Fruit fly (Drosophila melanogaster) whole organism, embryonic: ENCODE results near the gene CG7728.

ENCODE experiments used
- Atf-2 ChIP-seq: fragments of 200-800 bp; sonication (Bioruptor generic); optimal IDR thresholded peaks from 2 replicates; lab custom pipeline; 2016; ENCODE audit warnings: missing biosample characterization, missing genetic modification characterization
- B-H2 ChIP-seq: fragments of 200-800 bp; sonication (Bioruptor generic); optimal IDR thresholded peaks from 2 replicates; lab custom pipeline; 2018; ENCODE audit warnings: missing biosample characterization, mild to moderate bottlenecking, missing genetic modification characterization
- Bgb ChIP-seq: fragments of 200-800 bp; sonication (Bioruptor generic); IDR thresholded peaks from 2 replicates; pipeline ENCODE4 v1.3.6; 2022; ENCODE audit warnings: missing biosample characterization, missing genetic modification characterization; ENCODE audit not compliant: partially characterized antibody
- Blimp-1 ChIP-seq: fragments of 200-800 bp; sonication (Bioruptor generic); optimal IDR thresholded peaks from 3 replicates; lab custom pipeline; 2018; ENCODE audit warnings: missing biosample characterization, missing genetic modification characterization, mild to moderate bottlenecking, moderate library complexity, missing genetic modification reagents
- CG10209 ChIP-seq: fragments of 200-800 bp; sonication (Bioruptor generic); optimal IDR thresholded peaks from 3 replicates; lab custom pipeline; 2017; ENCODE audit warnings: missing biosample characterization, mild to moderate bottlenecking, missing genetic modification characterization, missing genetic modification reagents
- CG1024 ChIP-seq: fragments of 200-800 bp; sonication (Bioruptor generic); IDR thresholded peaks from 2 replicates; pipeline ENCODE4 v1.3.6; 2022; ENCODE audit warnings: missing biosample characterization, missing genetic modification characterization
- CG11247 ChIP-seq: fragments of 200-800 bp; sonication (Bioruptor generic); IDR thresholded peaks from 2 replicates; pipeline ENCODE4 v1.3.6; 2022; ENCODE audit warnings: missing biosample characterization, missing genetic modification characterization
- CG11504 ChIP-seq: fragments of 200-800 bp; sonication (Bioruptor generic); optimal IDR thresholded peaks from 3 replicates; lab custom pipeline; 2019; ENCODE audit warnings: missing biosample characterization, mild to moderate bottlenecking, missing genetic modification characterization, moderate library complexity
- CG14441 ChIP-seq: fragments of 200-800 bp; sonication (Bioruptor generic); IDR thresholded peaks from 2 replicates; pipeline ENCODE4 v1.3.6; 2022; ENCODE audit warnings: missing biosample characterization, missing genetic modification characterization
- CG15011 ChIP-seq: fragments of 200-800 bp; sonication (Bioruptor generic); optimal IDR thresholded peaks from 3 replicates; lab custom pipeline; 2018; ENCODE audit warnings: missing biosample characterization, mild to moderate bottlenecking, missing genetic modification characterization
- CG15514 ChIP-seq: fragments of 200-800 bp; sonication (Bioruptor generic); optimal IDR thresholded peaks from 3 replicates; lab custom pipeline; 2017; ENCODE audit warnings: missing biosample characterization, missing genetic modification characterization, mild to moderate bottlenecking, moderate library complexity, missing genetic modification reagents
- CG2889 ChIP-seq: fragments of 200-800 bp; sonication (Bioruptor generic); IDR thresholded peaks from 3 replicates; pipeline ENCODE4 v1.3.6; 2022; ENCODE audit warnings: missing biosample characterization, missing genetic modification characterization
- CG30431 ChIP-seq: fragments of 200-800 bp; sonication (Bioruptor generic); optimal IDR thresholded peaks from 2 replicates; lab custom pipeline; 2017; ENCODE audit warnings: missing biosample characterization, missing genetic modification characterization
- CG3065 ChIP-seq: fragments of 200-800 bp; sonication (Bioruptor generic); optimal IDR thresholded peaks from 2 replicates; lab custom pipeline; 2016; ENCODE audit warnings: missing biosample characterization, missing genetic modification characterization
- CG32532 ChIP-seq: fragments of 200-800 bp; sonication (Bioruptor generic); IDR thresholded peaks from 2 replicates; pipeline ENCODE4 v1.3.6; 2022; ENCODE audit warnings: missing biosample characterization, missing genetic modification characterization
- CG34224 ChIP-seq: fragments of 200-800 bp; sonication (Bioruptor generic); IDR thresholded peaks from 3 replicates; pipeline ENCODE4 v1.3.6; 2022; ENCODE audit warnings: missing biosample characterization, missing genetic modification characterization; ENCODE audit not compliant: partially characterized antibody
- CG3838 ChIP-seq: fragments of 200-800 bp; sonication (Bioruptor generic); optimal IDR thresholded peaks from 3 replicates; lab custom pipeline; 2016; ENCODE audit warnings: missing biosample characterization, missing genetic modification characterization
- CG4282 ChIP-seq: fragments of 200-800 bp; sonication (Bioruptor generic); optimal IDR thresholded peaks from 2 replicates; lab custom pipeline; 2016; ENCODE audit warnings: missing biosample characterization, missing genetic modification characterization
- CG4360 ChIP-seq: fragments of 200-800 bp; sonication (Bioruptor generic); IDR thresholded peaks from 2 replicates; pipeline ENCODE4 v1.3.6; 2022; ENCODE audit warnings: missing biosample characterization, missing genetic modification characterization
- CG8924 ChIP-seq: fragments of 200-800 bp; optimal IDR thresholded peaks from 3 replicates; lab custom pipeline; 2019; ENCODE audit warnings: missing biosample characterization, mild to moderate bottlenecking, missing genetic modification characterization, moderate library complexity
- CG9932 ChIP-seq: fragments of 200-800 bp; sonication (Bioruptor generic); IDR thresholded peaks from 2 replicates; pipeline ENCODE4 v1.3.6; 2022; ENCODE audit warnings: missing biosample characterization, missing genetic modification characterization
- D19B ChIP-seq: fragments of 200-800 bp; sonication (Bioruptor generic); optimal IDR thresholded peaks from 2 replicates; lab custom pipeline; 2017; ENCODE audit warnings: missing biosample characterization, mild to moderate bottlenecking, missing genetic modification characterization
- Dbx ChIP-seq: fragments of 200-800 bp; sonication (Bioruptor generic); IDR thresholded peaks from 3 replicates; pipeline ENCODE4 v1.3.6; 2022; ENCODE audit warnings: missing biosample characterization, missing genetic modification characterization
- Dp ChIP-seq: fragments of 200-800 bp; sonication (Bioruptor generic); optimal IDR thresholded peaks from 2 replicates; lab custom pipeline; 2018; ENCODE audit warnings: missing biosample characterization, mild to moderate bottlenecking, missing genetic modification characterization, moderate library complexity
- HLH3B ChIP-seq: fragments of 200-800 bp; sonication (Bioruptor generic); IDR thresholded peaks from 2 replicates; pipeline ENCODE4 v1.3.6; 2022; ENCODE audit warnings: missing biosample characterization, missing genetic modification characterization
- HmgD ChIP-seq: fragments of 200-800 bp; sonication (Bioruptor generic); optimal IDR thresholded peaks from 3 replicates; lab custom pipeline; 2016; ENCODE audit warnings: missing biosample characterization, missing genetic modification characterization
- Meics ChIP-seq: fragments of 200-800 bp; sonication (Bioruptor generic); optimal IDR thresholded peaks from 2 replicates; lab custom pipeline; 2017; ENCODE audit warnings: missing biosample characterization, mild to moderate bottlenecking, missing genetic modification characterization
- Opbp ChIP-seq: fragments of 200-800 bp; sonication (Bioruptor generic); IDR thresholded peaks from 3 replicates; pipeline ENCODE4 v1.3.6; 2022; ENCODE audit warnings: missing biosample characterization, missing genetic modification characterization; ENCODE audit not compliant: partially characterized antibody
- Vsx1 ChIP-seq: fragments of 200-800 bp; sonication (Bioruptor generic); optimal IDR thresholded peaks from 2 replicates; lab custom pipeline; 2017; ENCODE audit warnings: missing biosample characterization, mild to moderate bottlenecking, missing genetic modification characterization, missing genetic modification reagents
- abd-A ChIP-seq: fragments of 200-800 bp; sonication (Bioruptor generic); optimal IDR thresholded peaks from 3 replicates; lab custom pipeline; 2019; ENCODE audit warnings: missing biosample characterization, mild to moderate bottlenecking, missing genetic modification characterization, moderate library complexity
- br ChIP-seq: fragments of >200 bp; optimal IDR thresholded peaks from 2 replicates; lab custom pipeline; 2017
- crc ChIP-seq: fragments of 200-800 bp; sonication (Bioruptor generic); optimal IDR thresholded peaks from 2 replicates; lab custom pipeline; 2016; ENCODE audit warnings: missing biosample characterization, missing genetic modification characterization
- disco-r ChIP-seq: fragments of 200-800 bp; sonication (Bioruptor generic); optimal IDR thresholded peaks from 2 replicates; lab custom pipeline; 2016; ENCODE audit warnings: missing biosample characterization, missing genetic modification characterization
- eyg ChIP-seq: fragments of 200-800 bp; sonication (Bioruptor generic); optimal IDR thresholded peaks from 3 replicates; lab custom pipeline; 2016; ENCODE audit warnings: missing biosample characterization, missing genetic modification characterization
- gce ChIP-seq: fragments of 200-800 bp; sonication (Bioruptor generic); IDR thresholded peaks from 3 replicates; pipeline ENCODE4 v1.3.6; 2022; ENCODE audit warnings: missing biosample characterization, missing genetic modification characterization
- lab ChIP-seq: fragments of 200-800 bp; sonication (Bioruptor generic); optimal IDR thresholded peaks from 3 replicates; lab custom pipeline; 2017; ENCODE audit warnings: missing biosample characterization, missing genetic modification characterization, mild to moderate bottlenecking, moderate library complexity, missing genetic modification reagents
- luna ChIP-seq: fragments of 200-800 bp; sonication (Bioruptor generic); optimal IDR thresholded peaks from 2 replicates; lab custom pipeline; 2016; ENCODE audit warnings: missing biosample characterization, missing genetic modification characterization
- nom ChIP-seq: fragments of 200-800 bp; sonication (Bioruptor generic); optimal IDR thresholded peaks from 2 replicates; lab custom pipeline; 2017; ENCODE audit warnings: missing biosample characterization, missing genetic modification characterization, mild to moderate bottlenecking, moderate library complexity, missing genetic modification reagents
- odd ChIP-seq: fragments of 200-800 bp; sonication (Bioruptor generic); optimal IDR thresholded peaks from 2 replicates; lab custom pipeline; 2017; ENCODE audit warnings: missing biosample characterization, mild to moderate bottlenecking, missing genetic modification characterization
- prd ChIP-seq, 3 experiments: fragments of >200 bp in 2 of 3; fragments of 200-800 bp in 1 of 3; sonication (Bioruptor generic) in 1 of 3; optimal IDR thresholded peaks in 2 of 3; IDR thresholded peaks in 1 of 3; 2 replicates in 2 of 3; 3 replicates in 1 of 3; pipeline versions ENCODE4 v1.3.6 to Lab custom; 2017 to 2022; ENCODE audit warnings: missing biosample characterization in 1 of 3, missing genetic modification characterization in 1 of 3
- rib ChIP-seq: fragments of 200-800 bp; sonication (Bioruptor generic); IDR thresholded peaks from 2 replicates; pipeline ENCODE4 v1.3.6; 2022; ENCODE audit warnings: missing biosample characterization, missing genetic modification characterization
- sens-2 ChIP-seq: fragments of 200-800 bp; sonication (Bioruptor generic); IDR thresholded peaks from 2 replicates; pipeline ENCODE4 v1.3.6; 2022; ENCODE audit warnings: missing biosample characterization, missing genetic modification characterization
- slbo ChIP-seq: fragments of 200-800 bp; sonication (Bioruptor generic); IDR thresholded peaks from 2 replicates; pipeline ENCODE4 v1.3.6; 2022; ENCODE audit warnings: missing biosample characterization, missing genetic modification characterization
- sr ChIP-seq: fragments of 200-800 bp; sonication (Bioruptor generic); IDR thresholded peaks from 3 replicates; pipeline ENCODE4 v1.3.6; 2022; ENCODE audit warnings: missing biosample characterization, missing genetic modification characterization
- unpg ChIP-seq: fragments of 200-800 bp; sonication (Bioruptor generic); optimal IDR thresholded peaks from 3 replicates; lab custom pipeline; 2018; ENCODE audit warnings: missing biosample characterization, mild to moderate bottlenecking, missing genetic modification characterization, moderate library complexity
- vnd ChIP-seq: fragments of 200-800 bp; sonication (Bioruptor generic); IDR thresholded peaks from 3 replicates; pipeline ENCODE4 v1.3.6; 2022; ENCODE audit warnings: missing biosample characterization, missing genetic modification characterization; ENCODE audit not compliant: partially characterized antibody

CG7728 gene

dm6 chr3L:17008911-17009364 is 7.4 kb upstream of the CG7728 start (continued):
- TF ChIP-seq slbo (GFP tag; lab: Robert Waterston, UW) (0 out of 2 replicates have a peak, but pooled peaks have one; percentile 15), Dbx (0 out of 3 replicates have a peak, but pooled peaks have one; percentile 19), CG11247 (GFP tag; lab: Robert Waterston, UW) (0 out of 2 replicates have a peak, but pooled peaks have one; percentile 31), sens-2 (GFP tag; lab: Robert Waterston, UW) (peak; percentile 32; the same call in 1 of the 2 replicates), B-H2 (GFP tag; lab: Kevin White, UChicago) (peak; percentile 36), CG9932 (GFP tag; lab: Robert Waterston, UW) (peak; percentile 37; the same call in 1 of the 2 replicates), Vsx1 (GFP tag; lab: Kevin White, UChicago) (peak; percentile 54), CG14441 (peak; percentile 40; the same call in 1 of the 2 replicates), CG4360 (GFP tag; lab: Robert Waterston, UW) (no peak), lab (GFP tag; lab: Kevin White, UChicago) (peak; percentile 15), br (lab: Kevin White, UChicago) (no peak), CG32532 (GFP tag; lab: Robert Waterston, UW) (peak; percentile 55; the same call in 1 of the 2 replicates), rib (GFP tag; lab: Robert Waterston, UW) (peak; percentile 34; the same call in 1 of the 2 replicates)

dm6 chr3L:17009715-17010491 is 6.4 kb upstream of the CG7728 start:
- TF ChIP-seq sr (peak; percentile 95), CG34224 (GFP tag; lab: Robert Waterston, UW) (peak; percentile 51; the same call in 1 of the 3 replicates), CG3838 (no peak), rib (GFP tag; lab: Robert Waterston, UW) (peak; percentile 93), CG30431 (GFP tag; lab: Kevin White, UChicago) (peak; percentile 6), unpg (GFP tag; lab: Kevin White, UChicago) (peak; percentile 25), gce (GFP tag; lab: Robert Waterston, UW) (0 out of 3 replicates have a peak, but pooled peaks have one; percentile 44), abd-A (tag; lab: Kevin White, UChicago) (peak; percentile 95), Meics (GFP tag; lab: Kevin White, UChicago) (peak; percentile 45), Blimp-1 (no peak), crc (no peak), vnd (GFP tag; lab: Robert Waterston, UW) (no peak), Dp (GFP tag; lab: Kevin White, UChicago) (peak; percentile 15), CG15514 (peak; percentile 54), prd (optimal IDR thresholded peaks at IDR 0.05; lab: Kevin White, UChicago) (no peak), prd (GFP tag; IDR thresholded peaks at IDR 0.05; lab: Robert Waterston, UW) (peak; percentile 39; the same call in 1 of the 3 replicates), odd (peak; percentile 7), HLH3B (peak; percentile 28; the same call in 1 of the 2 replicates), CG2889 (no peak), Atf-2 (GFP tag; lab: Kevin White, UChicago) (no peak), Dbx (peak; percentile 65; the same call in 1 of the 3 replicates), D19B (GFP tag; lab: Kevin White, UChicago) (peak; percentile 46), CG11504 (tag; lab: Kevin White, UChicago) (peak; percentile 63), nom (GFP tag; lab: Kevin White, UChicago) (peak; percentile 71), CG10209 (GFP tag; lab: Kevin White, UChicago) (peak; percentile 54), eyg (GFP tag; lab: Kevin White, UChicago) (no peak), CG8924 (tag; lab: Kevin White, UChicago) (peak; percentile 4), Bgb (GFP tag; lab: Robert Waterston, UW) (peak; percentile 49; the same call in 1 of the 2 replicates), disco-r (GFP tag; lab: Kevin White, UChicago) (no peak), Opbp (peak; percentile 66), luna (GFP tag; lab: Kevin White, UChicago) (no peak), CG4282 (no peak), CG3065 (no peak), HmgD (GFP tag; lab: Kevin White, UChicago) (peak; percentile 72), CG15011 (GFP tag; lab: Kevin White, UChicago) (no peak), CG1024 (GFP tag; lab: Robert Waterston, UW) (no peak)
